Worm (Caenorhabditis elegans): ENCODE results near the gene fbxl-3.

DNA sequence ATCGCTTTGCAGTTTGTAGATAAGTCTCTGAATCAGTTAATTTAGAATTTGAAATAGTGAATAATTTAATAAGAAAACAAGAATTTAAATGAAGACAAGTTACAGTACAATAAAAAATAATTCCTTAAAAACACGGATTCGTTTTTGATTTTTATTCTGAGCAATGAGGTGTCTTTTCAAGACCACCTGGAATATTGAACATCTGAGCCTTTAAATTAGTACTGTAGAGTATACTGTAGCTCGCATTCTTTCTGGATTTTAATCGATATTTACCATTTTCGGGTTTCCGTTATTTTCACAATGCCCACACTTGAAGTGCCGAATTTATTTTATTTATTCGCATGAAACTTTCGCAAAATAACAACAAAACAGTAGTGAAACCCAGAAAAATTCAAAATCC is 25.1 kb upstream of the fbxl-3 start, which contains the start of gene F07F6.7:
- TF ChIP-seq tbp1 (GFP tag; optimal IDR thresholded peaks at IDR 0.05) (no peak), F23B12.7 (tag; optimal IDR thresholded peaks at IDR 0.05; ENCODE audit: insufficient read depth) (no peak), dpl-1 (GFP tag; optimal IDR thresholded peaks at IDR 0.05) (no peak), unc-62 (GFP tag; optimal IDR thresholded peaks at IDR 0.05) (no peak), attf-5 (GFP tag; optimal IDR thresholded peaks at IDR 0.05) (no peak), B0019.2 (GFP tag; conservative IDR thresholded peaks at IDR 0.05) (no peak), ccch-3 (GFP tag; optimal IDR thresholded peaks at IDR 0.05) (no peak), madf-6 (GFP tag; IDR thresholded peaks at IDR 0.05) (peak; percentile 85), F37B4.10 (GFP tag; IDR thresholded peaks at IDR 0.05) (no peak), lin-26 (GFP tag; IDR thresholded peaks at IDR 0.05) (no peak), mcd-1 (GFP tag; IDR thresholded peaks at IDR 0.05) (peak; percentile 20; the same call in 1 of the 2 replicates)

Measured in whole organism, young adult.